Worm (Caenorhabditis elegans) whole organism, late embryonic: ENCODE results near the gene mog-5.

Source experiments
- C08G9.2 ChIP-seq: sonication (generic microtip); optimal IDR thresholded peaks from 2 replicates; lab custom pipeline; 2016; ENCODE audit warnings: mild to moderate bottlenecking, missing genetic modification characterization, moderate library complexity, missing compliant biosample characterization
- C38D4.7 ChIP-seq: fragments of 200-800 bp; sonication (Bioruptor generic); optimal IDR thresholded peaks from 2 replicates; lab custom pipeline; 2018; ENCODE audit warnings: mild to moderate bottlenecking, missing genetic modification characterization, moderate library complexity, missing compliant biosample characterization
- F13H6.1 ChIP-seq: sonication (generic microtip); optimal IDR thresholded peaks from 2 replicates; lab custom pipeline; 2016; ENCODE audit warnings: missing genetic modification characterization, missing compliant biosample characterization
- K09A11.1 ChIP-seq: sonication (generic microtip); optimal IDR thresholded peaks from 2 replicates; lab custom pipeline; 2017; ENCODE audit warnings: antibody characterized with exemption, mild to moderate bottlenecking, missing genetic modification characterization, missing compliant biosample characterization; ENCODE audit not compliant: insufficient read depth
- T23F11.4 ChIP-seq: fragments of 200-800 bp; sonication (Bioruptor generic); optimal IDR thresholded peaks from 2 replicates; lab custom pipeline; 2018; ENCODE audit warnings: mild to moderate bottlenecking, missing genetic modification characterization, missing compliant biosample characterization
- Y22D7AL.16 ChIP-seq: sonication (generic microtip); optimal IDR thresholded peaks from 2 replicates; lab custom pipeline; 2016; ENCODE audit warnings: missing genetic modification characterization, missing compliant biosample characterization
- ceh-24 ChIP-seq: sonication (generic microtip); optimal IDR thresholded peaks from 2 replicates; lab custom pipeline; 2016; ENCODE audit warnings: mild to moderate bottlenecking, missing genetic modification characterization, missing compliant biosample characterization
- ceh-45 ChIP-seq: fragments of 200-800 bp; sonication (Bioruptor generic); IDR thresholded peaks from 2 replicates; pipeline ENCODE4 v1.3.6; 2022; ENCODE audit warnings: missing genetic modification reagents, missing genetic modification characterization, missing compliant biosample characterization
- ceh-48 ChIP-seq: sonication (generic microtip); optimal IDR thresholded peaks from 2 replicates; lab custom pipeline; 2016; ENCODE audit warnings: missing genetic modification characterization, inconsistent platforms, missing compliant biosample characterization
- dmd-4 ChIP-seq: sonication (generic microtip); optimal IDR thresholded peaks from 2 replicates; lab custom pipeline; 2016; ENCODE audit warnings: borderline replicate concordance, missing genetic modification characterization, missing compliant biosample characterization
- elt-4 ChIP-seq: sonication (generic microtip); optimal IDR thresholded peaks from 2 replicates; lab custom pipeline; 2016; ENCODE audit warnings: missing genetic modification characterization, missing compliant biosample characterization
- fkh-6 ChIP-seq: sonication (generic microtip); optimal IDR thresholded peaks from 2 replicates; lab custom pipeline; 2016; ENCODE audit warnings: missing genetic modification characterization, missing compliant biosample characterization
- hlh-8 ChIP-seq: sonication (generic microtip); optimal IDR thresholded peaks from 2 replicates; lab custom pipeline; 2016; ENCODE audit warnings: missing genotype, missing genetic modification characterization, missing compliant biosample characterization
- nhr-11 ChIP-seq: fragments of 150-350 bp; optimal IDR thresholded peaks from 2 replicates; lab custom pipeline; 2014; ENCODE audit warnings: missing biosample characterization, missing genetic modification characterization
- pqm-1 ChIP-seq: sonication (generic microtip); optimal IDR thresholded peaks from 2 replicates; lab custom pipeline; 2016; ENCODE audit warnings: missing genetic modification characterization, missing compliant biosample characterization
- tbx-7 ChIP-seq: sonication (generic microtip); optimal IDR thresholded peaks from 2 replicates; lab custom pipeline; 2016; ENCODE audit warnings: missing genotype, missing genetic modification characterization, missing compliant biosample characterization
- zip-5 ChIP-seq: sonication (generic microtip); optimal IDR thresholded peaks from 2 replicates; lab custom pipeline; 2016; ENCODE audit warnings: missing genetic modification characterization, missing compliant biosample characterization
- ztf-16 ChIP-seq: sonication (generic microtip); optimal IDR thresholded peaks from 2 replicates; lab custom pipeline; 2017; ENCODE audit warnings: missing genetic modification characterization, missing compliant biosample characterization

mog-5 gene

DNA sequence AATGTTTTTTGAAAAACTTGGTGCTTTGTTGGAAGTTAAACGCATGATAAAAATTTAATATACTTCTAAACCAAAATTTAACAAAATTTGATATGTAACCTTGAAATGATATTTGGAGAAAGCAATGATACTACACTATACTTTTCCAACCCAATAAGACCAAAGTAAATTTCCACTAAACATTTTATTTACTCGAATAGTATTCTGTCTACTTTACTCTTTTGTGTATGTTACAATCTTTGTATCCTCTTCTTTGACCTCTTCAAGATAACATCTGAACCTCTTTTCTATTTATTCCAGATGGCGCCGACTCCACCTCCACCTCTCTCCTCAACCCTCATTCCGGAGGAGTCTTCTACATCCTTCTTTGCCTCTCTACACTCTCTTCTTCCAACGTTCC, 54.2 kb downstream of the mog-5 start, which contains the start of gene dhs-5:
dhs-5 (plus strand) TSS at position 301 of the 400 bp plus-strand sequence.
- no peak for TF ChIP-seq zip-5 (tag; lab: Kevin White, UChicago)
- TF ChIP-seq F13H6.1 (tag; lab: Kevin White, UChicago): no peak
- no peak for TF ChIP-seq T23F11.4 (GFP tag; lab: Kevin White, UChicago)
- no peak for TF ChIP-seq ztf-16 (tag; lab: Kevin White, UChicago)
- no peak for TF ChIP-seq dmd-4 (tag; lab: Kevin White, UChicago)
- TF ChIP-seq tbx-7 (tag; lab: Kevin White, UChicago): no peak
- no peak for TF ChIP-seq C08G9.2 (tag; lab: Kevin White, UChicago)
- TF ChIP-seq K09A11.1 (tag; lab: Kevin White, UChicago): no peak
- no peak for TF ChIP-seq hlh-8 (tag; lab: Kevin White, UChicago)
- TF ChIP-seq ceh-24 (tag; lab: Kevin White, UChicago): no peak
- no peak for TF ChIP-seq ceh-45 (GFP tag; lab: Robert Waterston, UW)
- TF ChIP-seq elt-4 (tag; lab: Kevin White, UChicago): no peak
- no peak for TF ChIP-seq nhr-11 (tag; lab: Kevin White, UChicago)
- TF ChIP-seq ceh-48: no peak
- no peak for TF ChIP-seq Y22D7AL.16
- no peak for TF ChIP-seq pqm-1
- TF ChIP-seq fkh-6: no peak
- TF ChIP-seq C38D4.7: no peak
